Fruit fly (Drosophila melanogaster) whole organism, embryonic: ENCODE data around the gene CG43055.

Experiments
- BEAF-32 ChIP-seq: fragments of 200-800 bp; sonication (Bioruptor generic); optimal IDR thresholded peaks from 3 replicates; lab custom pipeline; 2017; ENCODE audit warnings: missing biosample characterization, missing genetic modification characterization, mild to moderate bottlenecking, moderate library complexity, missing genetic modification reagents
- CG10267 ChIP-seq: fragments of 200-800 bp; sonication (Bioruptor generic); optimal IDR thresholded peaks from 2 replicates; lab custom pipeline; 2018; ENCODE audit warnings: missing biosample characterization, mild to moderate bottlenecking, missing genetic modification characterization, moderate library complexity
- CG12659 ChIP-seq: fragments of 200-800 bp; sonication (Bioruptor generic); optimal IDR thresholded peaks from 3 replicates; lab custom pipeline; 2017; ENCODE audit warnings: mild to moderate bottlenecking, missing biosample characterization, missing genetic modification reagents, missing genetic modification characterization
- CG14710 ChIP-seq: fragments of 200-800 bp; sonication (Bioruptor generic); optimal IDR thresholded peaks from 3 replicates; lab custom pipeline; 2019; ENCODE audit warnings: missing biosample characterization, mild to moderate bottlenecking, missing genetic modification characterization, moderate library complexity
- CG1603 ChIP-seq: fragments of 200-800 bp; sonication (Bioruptor generic); optimal IDR thresholded peaks from 2 replicates; lab custom pipeline; 2019; ENCODE audit warnings: missing biosample characterization, mild to moderate bottlenecking, missing genetic modification characterization, moderate library complexity
- CG16815 ChIP-seq: fragments of 200-800 bp; sonication (Bioruptor generic); optimal IDR thresholded peaks from 3 replicates; lab custom pipeline; 2017; ENCODE audit warnings: missing biosample characterization, mild to moderate bottlenecking, missing genetic modification characterization
- CG1792 ChIP-seq: fragments of 200-800 bp; sonication (Bioruptor generic); optimal IDR thresholded peaks from 2 replicates; lab custom pipeline; 2016; ENCODE audit warnings: missing biosample characterization, missing genetic modification characterization
- CG2678 ChIP-seq: fragments of 200-800 bp; sonication (Bioruptor generic); optimal IDR thresholded peaks from 3 replicates; lab custom pipeline; 2019; ENCODE audit warnings: missing biosample characterization, mild to moderate bottlenecking, missing genetic modification characterization, moderate library complexity
- CG31441 ChIP-seq: fragments of 200-800 bp; sonication (Bioruptor generic); IDR thresholded peaks from 2 replicates; pipeline ENCODE4 v1.3.6; 2022; ENCODE audit warnings: missing biosample characterization, missing genetic modification characterization
- CG4282 ChIP-seq: fragments of 200-800 bp; sonication (Bioruptor generic); optimal IDR thresholded peaks from 2 replicates; lab custom pipeline; 2016; ENCODE audit warnings: missing biosample characterization, missing genetic modification characterization
- CG4617 ChIP-seq: fragments of 200-800 bp; sonication (Bioruptor generic); optimal IDR thresholded peaks from 3 replicates; lab custom pipeline; 2016; ENCODE audit warnings: missing biosample characterization, missing genetic modification characterization, borderline replicate concordance
- CG7928 ChIP-seq: fragments of 200-800 bp; sonication (Bioruptor generic); optimal IDR thresholded peaks from 2 replicates; lab custom pipeline; 2017; ENCODE audit warnings: missing biosample characterization, mild to moderate bottlenecking, missing genetic modification characterization
- CG8765 ChIP-seq: fragments of 200-800 bp; sonication (Bioruptor generic); IDR thresholded peaks from 2 replicates; pipeline ENCODE4 v1.3.6; 2022; ENCODE audit warnings: missing biosample characterization, missing genetic modification characterization
- CHES-1-like ChIP-seq: fragments of 200-800 bp; sonication (Bioruptor generic); optimal IDR thresholded peaks from 2 replicates; lab custom pipeline; 2016; ENCODE audit warnings: missing biosample characterization, missing genetic modification characterization
- Dek ChIP-seq: fragments of 200-800 bp; sonication (Bioruptor generic); optimal IDR thresholded peaks from 3 replicates; lab custom pipeline; 2019; ENCODE audit warnings: missing biosample characterization, mild to moderate bottlenecking, missing genetic modification characterization, moderate library complexity
- Dip3 ChIP-seq: fragments of 200-800 bp; sonication (Bioruptor generic); optimal IDR thresholded peaks from 3 replicates; lab custom pipeline; 2016; ENCODE audit warnings: missing biosample characterization, missing genetic modification characterization
- Doc3 ChIP-seq: fragments of 200-800 bp; sonication (Bioruptor generic); IDR thresholded peaks from 3 replicates; pipeline ENCODE4 v1.3.6; 2022; ENCODE audit warnings: missing biosample characterization, missing genetic modification characterization; ENCODE audit not compliant: partially characterized antibody
- E2f2 ChIP-seq: fragments of 200-800 bp; sonication (Bioruptor generic); IDR thresholded peaks from 2 replicates; pipeline ENCODE4 v1.3.6; 2022; ENCODE audit warnings: missing biosample characterization, missing genetic modification characterization
- Ets65A ChIP-seq: fragments of 200-800 bp; sonication (Bioruptor generic); peaks from one replicate; lab custom pipeline; 2016; ENCODE audit warnings: missing biosample characterization, missing genetic modification characterization
- Fer1 ChIP-seq: fragments of 200-800 bp; sonication (Bioruptor generic); optimal IDR thresholded peaks from 2 replicates; lab custom pipeline; 2017; ENCODE audit warnings: missing biosample characterization, mild to moderate bottlenecking, missing genetic modification characterization
- HLH4C ChIP-seq: fragments of 200-800 bp; sonication (Bioruptor generic); IDR thresholded peaks from 3 replicates; pipeline ENCODE4 v1.3.6; 2022; ENCODE audit warnings: missing biosample characterization, missing genetic modification characterization; ENCODE audit not compliant: partially characterized antibody
- HmgD ChIP-seq: fragments of 200-800 bp; sonication (Bioruptor generic); optimal IDR thresholded peaks from 3 replicates; lab custom pipeline; 2016; ENCODE audit warnings: missing biosample characterization, missing genetic modification characterization
- MTF-1 ChIP-seq: fragments of 200-800 bp; sonication (Bioruptor generic); optimal IDR thresholded peaks from 2 replicates; lab custom pipeline; 2018; ENCODE audit warnings: missing biosample characterization, mild to moderate bottlenecking, missing genetic modification characterization, borderline replicate concordance
- Mes4 ChIP-seq: fragments of 200-800 bp; sonication (Bioruptor generic); optimal IDR thresholded peaks from 2 replicates; lab custom pipeline; 2016; ENCODE audit warnings: missing biosample characterization, missing genetic modification characterization
- Oaz ChIP-seq: fragments of 200-800 bp; sonication (Bioruptor generic); IDR thresholded peaks from 2 replicates; pipeline ENCODE4 v1.3.6; 2022; ENCODE audit warnings: missing biosample characterization, missing genetic modification characterization
- PHDP ChIP-seq: fragments of 200-800 bp; sonication (Bioruptor generic); optimal IDR thresholded peaks from 3 replicates; lab custom pipeline; 2018; ENCODE audit warnings: missing biosample characterization, mild to moderate bottlenecking, missing genetic modification characterization, moderate library complexity
- bbx ChIP-seq: fragments of 200-800 bp; sonication (Bioruptor generic); IDR thresholded peaks from 2 replicates; pipeline ENCODE4 v1.3.6; 2022; ENCODE audit warnings: missing biosample characterization, missing genetic modification characterization; ENCODE audit not compliant: partially characterized antibody
- cg ChIP-seq: fragments of 200-800 bp; sonication (Bioruptor generic); optimal IDR thresholded peaks from 3 replicates; lab custom pipeline; 2019; ENCODE audit warnings: missing biosample characterization, mild to moderate bottlenecking, missing genetic modification characterization, moderate library complexity
- chm ChIP-seq: fragments of 200-800 bp; sonication (Bioruptor generic); IDR thresholded peaks from 2 replicates; pipeline ENCODE4 v1.3.6; 2022; ENCODE audit warnings: missing biosample characterization, missing genetic modification characterization
- da ChIP-seq: fragments of 200-800 bp; sonication (Bioruptor generic); optimal IDR thresholded peaks from 2 replicates; lab custom pipeline; 2016; ENCODE audit warnings: missing biosample characterization, missing genetic modification characterization
- fd102C ChIP-seq: fragments of 200-800 bp; sonication (Bioruptor generic); optimal IDR thresholded peaks from 2 replicates; lab custom pipeline; 2018; ENCODE audit warnings: missing biosample characterization, mild to moderate bottlenecking, missing genetic modification characterization, moderate library complexity
- gfzf ChIP-seq: fragments of 200-800 bp; sonication (Bioruptor generic); optimal IDR thresholded peaks from 2 replicates; lab custom pipeline; 2016; ENCODE audit warnings: missing biosample characterization, mild to moderate bottlenecking, missing genetic modification characterization, moderate library complexity
- gt ChIP-seq: fragments of 200-800 bp; sonication (Bioruptor generic); IDR thresholded peaks from 2 replicates; pipeline ENCODE4 v1.3.6; 2022; ENCODE audit warnings: missing biosample characterization, missing genetic modification characterization
- ham ChIP-seq: fragments of 200-800 bp; sonication (Bioruptor generic); IDR thresholded peaks from 2 replicates; pipeline ENCODE4 v1.3.6; 2022; ENCODE audit warnings: missing biosample characterization, missing genetic modification characterization
- hbn ChIP-seq: fragments of 200-800 bp; sonication (Bioruptor generic); IDR thresholded peaks from 2 replicates; pipeline ENCODE4 v1.3.6; 2022; ENCODE audit warnings: missing biosample characterization, missing genetic modification characterization; ENCODE audit not compliant: partially characterized antibody
- hkb ChIP-seq, 2 experiments: fragments of 200-800 bp in 1 of 2; fragments of >200 bp in 1 of 2; sonication (Bioruptor generic) in 1 of 2; IDR thresholded peaks in 1 of 2; optimal IDR thresholded peaks in 1 of 2; 2 replicates each; pipeline versions ENCODE4 v1.3.6 to Lab custom; 2017 to 2022; ENCODE audit warnings: missing biosample characterization in 1 of 2, missing genetic modification characterization in 1 of 2
- ken ChIP-seq: fragments of 200-800 bp; sonication (Bioruptor generic); IDR thresholded peaks from 3 replicates; pipeline ENCODE4 v1.3.6; 2022; ENCODE audit warnings: missing biosample characterization, missing genetic modification characterization
- lbe ChIP-seq: fragments of 200-800 bp; sonication (Bioruptor generic); optimal IDR thresholded peaks from 2 replicates; lab custom pipeline; 2016; ENCODE audit warnings: missing biosample characterization, mild to moderate bottlenecking, missing genetic modification characterization
- pum ChIP-seq: fragments of 200-800 bp; sonication (Bioruptor generic); optimal IDR thresholded peaks from 2 replicates; lab custom pipeline; 2016; ENCODE audit warnings: missing biosample characterization, missing genetic modification characterization
- pzg ChIP-seq: fragments of 200-800 bp; sonication (Bioruptor generic); optimal IDR thresholded peaks from 3 replicates; lab custom pipeline; 2018; ENCODE audit warnings: missing biosample characterization, mild to moderate bottlenecking, missing genetic modification characterization, moderate library complexity
- ranshi ChIP-seq: fragments of 200-800 bp; sonication (Bioruptor generic); IDR thresholded peaks from 2 replicates; pipeline ENCODE4 v1.3.6; 2022; ENCODE audit warnings: missing biosample characterization, missing genetic modification characterization
- sc ChIP-seq, 3 experiments: fragments of >200 bp in 2 of 3; fragments of 200-800 bp in 1 of 3; sonication (Bioruptor generic) in 1 of 3; optimal IDR thresholded peaks; 2 replicates in 2 of 3; 3 replicates in 1 of 3; lab custom pipeline; 2017; ENCODE audit warnings: mild to moderate bottlenecking in 1 of 3, missing biosample characterization in 1 of 3, missing genetic modification characterization in 1 of 3, missing genetic modification reagents in 1 of 3
- seq ChIP-seq: fragments of 200-800 bp; sonication (Bioruptor generic); IDR thresholded peaks from 2 replicates; pipeline ENCODE4 v1.3.6; 2022; ENCODE audit warnings: missing biosample characterization, missing genetic modification characterization
- slp2 ChIP-seq: fragments of 200-800 bp; sonication (Bioruptor generic); optimal IDR thresholded peaks from 2 replicates; lab custom pipeline; 2016; ENCODE audit warnings: missing biosample characterization, missing genetic modification characterization
- stwl ChIP-seq: fragments of 200-800 bp; sonication (Bioruptor generic); optimal IDR thresholded peaks from 3 replicates; lab custom pipeline; 2018; ENCODE audit warnings: missing biosample characterization, mild to moderate bottlenecking, missing genetic modification characterization, moderate library complexity
- tna ChIP-seq: fragments of 200-800 bp; sonication (Bioruptor generic); IDR thresholded peaks from 2 replicates; pipeline ENCODE4 v1.3.6; 2022; ENCODE audit warnings: missing biosample characterization, missing genetic modification characterization; ENCODE audit not compliant: partially characterized antibody
- trem ChIP-seq: fragments of 200-800 bp; optimal IDR thresholded peaks from 3 replicates; lab custom pipeline; 2019; ENCODE audit warnings: missing biosample characterization, mild to moderate bottlenecking, missing genetic modification characterization, moderate library complexity
- wor ChIP-seq: fragments of 200-800 bp; sonication (Bioruptor generic); IDR thresholded peaks from 2 replicates; pipeline ENCODE4 v1.3.6; 2022; ENCODE audit warnings: missing biosample characterization, missing genetic modification characterization

The CG43055 gene

dm6 chr2L:4442010-4442587 lies 31.1 kb downstream of the CG43055 start, which contains the start of the genes Sfp24F and CG15432 (continued):
- TF ChIP-seq CG10267 (tag; lab: Kevin White, UChicago) = peak; percentile 26
- peak; percentile 41; the same call in 1 of the 2 replicates for TF ChIP-seq bbx
- TF ChIP-seq Dek = no peak
- TF ChIP-seq sc (optimal IDR thresholded peaks at IDR 0.05; lab: Kevin White, UChicago) = no peak
- no peak for TF ChIP-seq sc (GFP tag; optimal IDR thresholded peaks at IDR 0.05; lab: Kevin White, UChicago)
- no peak for TF ChIP-seq fd102C (GFP tag; lab: Kevin White, UChicago)
- no peak for TF ChIP-seq seq (GFP tag; lab: Robert Waterston, UW)
- TF ChIP-seq cg (GFP tag; lab: Kevin White, UChicago) = no peak
- peak; percentile 43 for TF ChIP-seq trem (tag; lab: Kevin White, UChicago)
- no peak for TF ChIP-seq ranshi
- 0 out of 3 replicates have a peak, but pooled peaks have one; percentile 34 for TF ChIP-seq Doc3 (GFP tag; lab: Robert Waterston, UW)
- no peak for TF ChIP-seq chm (GFP tag; lab: Robert Waterston, UW)
- TF ChIP-seq HLH4C (GFP tag; lab: Robert Waterston, UW) = peak; percentile 73
- no peak for TF ChIP-seq CG16815 (GFP tag; lab: Kevin White, UChicago)
- no peak for TF ChIP-seq ken (GFP tag; lab: Robert Waterston, UW)
- no peak for TF ChIP-seq Oaz (GFP tag; lab: Robert Waterston, UW)
- no peak for TF ChIP-seq MTF-1 (GFP tag; lab: Kevin White, UChicago)
- TF ChIP-seq CG12659 (GFP tag; lab: Kevin White, UChicago) = peak; percentile 8
- no peak for TF ChIP-seq Ets65A
- no peak for TF ChIP-seq da (GFP tag; lab: Kevin White, UChicago)
- no peak for TF ChIP-seq CG4282 (GFP tag; lab: Kevin White, UChicago)
- no peak for TF ChIP-seq wor (GFP tag; lab: Robert Waterston, UW)
- no peak for TF ChIP-seq Dip3 (GFP tag; lab: Kevin White, UChicago)
- TF ChIP-seq Fer1 (GFP tag; lab: Kevin White, UChicago) = no peak
- TF ChIP-seq pzg (GFP tag; lab: Kevin White, UChicago) = peak; percentile 56
- TF ChIP-seq hbn (GFP tag; lab: Robert Waterston, UW) = peak; percentile 46
- peak; percentile 39; the same call in 1 of the 2 replicates for TF ChIP-seq tna (GFP tag; lab: Robert Waterston, UW)
- TF ChIP-seq CG1792 (GFP tag; lab: Kevin White, UChicago) = no peak
- TF ChIP-seq CG4617 (GFP tag; lab: Kevin White, UChicago) = peak; percentile 38
- no peak for TF ChIP-seq CG2678
- peak; percentile 32 for TF ChIP-seq gfzf (GFP tag; lab: Kevin White, UChicago)
- TF ChIP-seq PHDP = no peak
- TF ChIP-seq CHES-1-like (GFP tag; lab: Kevin White, UChicago) = peak; percentile 5
- no peak for TF ChIP-seq Mes4 (GFP tag; lab: Kevin White, UChicago)
- TF ChIP-seq CG14710 (tag; lab: Kevin White, UChicago) = peak; percentile 40
- peak; percentile 76 for TF ChIP-seq E2f2 (GFP tag; lab: Robert Waterston, UW)
- TF ChIP-seq stwl = peak; percentile 83
- no peak for TF ChIP-seq hkb (optimal IDR thresholded peaks at IDR 0.05; lab: Kevin White, UChicago)
- no peak for TF ChIP-seq hkb (GFP tag; IDR thresholded peaks at IDR 0.05; lab: Robert Waterston, UW)
- TF ChIP-seq ham (GFP tag; lab: Robert Waterston, UW) = no peak
- TF ChIP-seq CG8765 (GFP tag; lab: Robert Waterston, UW) = no peak
- no peak for TF ChIP-seq lbe (GFP tag; lab: Kevin White, UChicago)
- TF ChIP-seq slp2 = peak; percentile 27
- no peak for TF ChIP-seq CG31441
- TF ChIP-seq HmgD (GFP tag; lab: Kevin White, UChicago) = no peak
- TF ChIP-seq CG7928 (GFP tag; lab: Kevin White, UChicago) = no peak
- TF ChIP-seq pum (GFP tag; lab: Kevin White, UChicago) = no peak
- TF ChIP-seq CG1603 (tag; lab: Kevin White, UChicago) = peak; percentile 99
- peak; percentile 62 for TF ChIP-seq BEAF-32 (GFP tag; lab: Kevin White, UChicago)
- TF ChIP-seq gt (GFP tag; lab: Robert Waterston, UW) = no peak
